Fruit fly (Drosophila melanogaster): ENCODE results near the gene Acp63F.

The Acp63F gene

dm6 chr3L:3842981-3843701 is 27.0 kb upstream of the Acp63F start:
- TF ChIP-seq Abd-B (GFP tag; optimal IDR thresholded peaks at IDR 0.05) (no peak), dsf (GFP tag; optimal IDR thresholded peaks at IDR 0.05; ENCODE audit: borderline replicate concordance) (no peak), lola (GFP tag; optimal IDR thresholded peaks at IDR 0.05) (no peak), GATAd (GFP tag; optimal IDR thresholded peaks at IDR 0.05) (no peak), psq (GFP tag; optimal IDR thresholded peaks at IDR 0.05) (no peak), CG32264 (GFP tag; optimal IDR thresholded peaks at IDR 0.05) (no peak), fru (GFP tag; optimal IDR thresholded peaks at IDR 0.05) (no peak), br (GFP tag; optimal IDR thresholded peaks at IDR 0.05) (no peak), CrebA (GFP tag; optimal IDR thresholded peaks at IDR 0.05; ENCODE audit: borderline replicate concordance) (no peak), OdsH (GFP tag; optimal IDR thresholded peaks at IDR 0.05) (no peak), rgr (GFP tag; optimal IDR thresholded peaks at IDR 0.05) (no peak), Jra (GFP tag; optimal IDR thresholded peaks at IDR 0.05) (no peak), Sp1 (GFP tag; optimal IDR thresholded peaks at IDR 0.05) (no peak), Mio (GFP tag; optimal IDR thresholded peaks at IDR 0.05) (no peak)

- TF ChIP-seq brk (GFP tag; optimal IDR thresholded peaks at IDR 0.05): no peak
- TF ChIP-seq Hr78 (GFP tag; optimal IDR thresholded peaks at IDR 0.05): no peak
- no peak for TF ChIP-seq dmrt93B (GFP tag; optimal IDR thresholded peaks at IDR 0.05)
- no peak for TF ChIP-seq dl (GFP tag; optimal IDR thresholded peaks at IDR 0.05; ENCODE audit: insufficient read depth in 1 of 2, partially characterized antibody in 2 of 2)
- TF ChIP-seq Mio (GFP tag; optimal IDR thresholded peaks at IDR 0.05): no peak
- TF ChIP-seq sv (GFP tag; optimal IDR thresholded peaks at IDR 0.05): no peak
- no peak for TF ChIP-seq h (GFP tag; optimal IDR thresholded peaks at IDR 0.05)
- no peak for TF ChIP-seq Myc (optimal IDR thresholded peaks at IDR 0.05)
- TF ChIP-seq Dfd (GFP tag; optimal IDR thresholded peaks at IDR 0.05): no peak
- TF ChIP-seq Sp1 (GFP tag; optimal IDR thresholded peaks at IDR 0.05): no peak
- no peak for TF ChIP-seq lola (GFP tag; optimal IDR thresholded peaks at IDR 0.05)
- no peak for TF ChIP-seq usp (GFP tag; optimal IDR thresholded peaks at IDR 0.05)
- TF ChIP-seq Hr83 (GFP tag; optimal IDR thresholded peaks at IDR 0.05; ENCODE audit: poor library complexity, severe bottlenecking): no peak
- no peak for TF ChIP-seq rgr (GFP tag; optimal IDR thresholded peaks at IDR 0.05)
- no peak for TF ChIP-seq Abd-B (GFP tag; optimal IDR thresholded peaks at IDR 0.05)
- no peak for TF ChIP-seq dsf (GFP tag; optimal IDR thresholded peaks at IDR 0.05; ENCODE audit: borderline replicate concordance)
- no peak for TF ChIP-seq Vsx2 (GFP tag; optimal IDR thresholded peaks at IDR 0.05; ENCODE audit: partially characterized antibody)
- TF ChIP-seq Hnf4 (GFP tag; optimal IDR thresholded peaks at IDR 0.05): no peak
- TF ChIP-seq HLH106 (tag; optimal IDR thresholded peaks at IDR 0.05): no peak
Measured at dm6 chr3L:3828111-3828510, 12.0 kb upstream of the Acp63F start.

- TF ChIP-seq psq (GFP tag; optimal IDR thresholded peaks at IDR 0.05): peak; percentile 70
- TF ChIP-seq Abd-B (GFP tag; optimal IDR thresholded peaks at IDR 0.05): no peak
- peak; percentile 75 for TF ChIP-seq HLH106 (tag; optimal IDR thresholded peaks at IDR 0.05)
- no peak for TF ChIP-seq usp (GFP tag; optimal IDR thresholded peaks at IDR 0.05)
- TF ChIP-seq Jra (GFP tag; optimal IDR thresholded peaks at IDR 0.05): no peak
- no peak for TF ChIP-seq dsf (GFP tag; optimal IDR thresholded peaks at IDR 0.05; ENCODE audit: borderline replicate concordance)
- no peak for TF ChIP-seq foxo (GFP tag; optimal IDR thresholded peaks at IDR 0.05)
- TF ChIP-seq fru (GFP tag; optimal IDR thresholded peaks at IDR 0.05): peak; percentile 30
- no peak for TF ChIP-seq sage (GFP tag; optimal IDR thresholded peaks at IDR 0.05)
- TF ChIP-seq OdsH (GFP tag; optimal IDR thresholded peaks at IDR 0.05): no peak
- peak; percentile 35 for TF ChIP-seq brk (GFP tag; optimal IDR thresholded peaks at IDR 0.05)
- no peak for TF ChIP-seq jim (GFP tag; optimal IDR thresholded peaks at IDR 0.05)
- TF ChIP-seq h (GFP tag; optimal IDR thresholded peaks at IDR 0.05): peak; percentile 53
- no peak for TF ChIP-seq Hr78 (GFP tag; optimal IDR thresholded peaks at IDR 0.05)
- peak; percentile 11 for TF ChIP-seq sv (GFP tag; optimal IDR thresholded peaks at IDR 0.05)
- TF ChIP-seq Sp1 (GFP tag; optimal IDR thresholded peaks at IDR 0.05): peak; percentile 75
- peak; percentile 6 for TF ChIP-seq ey (GFP tag; optimal IDR thresholded peaks at IDR 0.05)
- no peak for TF ChIP-seq CG9705 (GFP tag; optimal IDR thresholded peaks at IDR 0.05)
- no peak for TF ChIP-seq Hnf4 (GFP tag; optimal IDR thresholded peaks at IDR 0.05)
- TF ChIP-seq Mio (GFP tag; optimal IDR thresholded peaks at IDR 0.05): no peak
- TF ChIP-seq Rel (GFP tag; optimal IDR thresholded peaks at IDR 0.05): no peak
- no peak for TF ChIP-seq Rel (tag; optimal IDR thresholded peaks at IDR 0.05)
- no peak for TF ChIP-seq Hr83 (GFP tag; optimal IDR thresholded peaks at IDR 0.05; ENCODE audit: poor library complexity, severe bottlenecking)
- TF ChIP-seq CrebA (GFP tag; optimal IDR thresholded peaks at IDR 0.05; ENCODE audit: borderline replicate concordance): no peak
- TF ChIP-seq dl (GFP tag; optimal IDR thresholded peaks at IDR 0.05; ENCODE audit: insufficient read depth in 1 of 2, partially characterized antibody in 2 of 2): no peak
- no peak for TF ChIP-seq N (GFP tag; optimal IDR thresholded peaks at IDR 0.05)
Measured at dm6 chr3L:3826541-3826940, 10.4 kb upstream of the Acp63F start.
